Worm (Caenorhabditis elegans): ENCODE data around the gene dos-2.

The dos-2 gene

ce11 chrII:3986906-3987305 lies 10.9 kb downstream of the dos-2 start, which contains the start of gene K10G6.5:
Gene K10G6.5 (plus strand): TSS chrII:3987250.
- TF ChIP-seq unc-62 (GFP tag; optimal IDR thresholded peaks at IDR 0.05) (no peak), pqm-1 (tag; optimal IDR thresholded peaks at IDR 0.05) (no peak), fkh-10 (GFP tag; optimal IDR thresholded peaks at IDR 0.05) (no peak), elt-2 (tag; optimal IDR thresholded peaks at IDR 0.05) (peak; percentile 68)

ce11 chrII:3989627-3990367 lies 13.8 kb downstream of the dos-2 start, which contains the start of gene Y14H12A.2:
Gene Y14H12A.2 (minus strand): TSS chrII:3989677.
- TF ChIP-seq sea-2 (GFP tag; optimal IDR thresholded peaks at IDR 0.05) (no peak), tbx-2 (tag; optimal IDR thresholded peaks at IDR 0.05) (no peak), ztf-11 (tag; optimal IDR thresholded peaks at IDR 0.05) (no peak), fkh-2 (tag; optimal IDR thresholded peaks at IDR 0.05) (no peak), pqm-1 (tag; optimal IDR thresholded peaks at IDR 0.05) (peak; percentile 57), R02D3.7 (tag; optimal IDR thresholded peaks at IDR 0.05) (no peak), elt-2 (tag; optimal IDR thresholded peaks at IDR 0.05) (peak; percentile 90), ama-1 (optimal IDR thresholded peaks at IDR 0.05) (no peak), mml-1 (tag; optimal IDR thresholded peaks at IDR 0.05) (no peak), nhr-25 (tag; optimal IDR thresholded peaks at IDR 0.05) (no peak), nfya-1 (tag; optimal IDR thresholded peaks at IDR 0.05; ENCODE audit: insufficient read depth) (no peak), aly-2 (tag; optimal IDR thresholded peaks at IDR 0.05) (no peak), nhr-11 (tag; optimal IDR thresholded peaks at IDR 0.05) (no peak), nhr-23 (tag; optimal IDR thresholded peaks at IDR 0.05) (no peak), ceh-16 (tag; optimal IDR thresholded peaks at IDR 0.05) (no peak)

- TF ChIP-seq jun-1 (tag; optimal IDR thresholded peaks at IDR 0.05): no peak
- TF ChIP-seq ztf-4 (tag; optimal IDR thresholded peaks at IDR 0.05): no peak
- no peak for TF ChIP-seq aly-2 (tag; optimal IDR thresholded peaks at IDR 0.05)
- TF ChIP-seq elt-2 (tag; optimal IDR thresholded peaks at IDR 0.05): peak; percentile 85
- TF ChIP-seq nfya-1 (tag; optimal IDR thresholded peaks at IDR 0.05; ENCODE audit: insufficient read depth): no peak
- no peak for TF ChIP-seq fkh-10 (GFP tag; optimal IDR thresholded peaks at IDR 0.05)
- no peak for TF ChIP-seq nhr-67 (tag; optimal IDR thresholded peaks at IDR 0.05)
- TF ChIP-seq pqm-1 (tag; optimal IDR thresholded peaks at IDR 0.05): peak; percentile 46
- no peak for TF ChIP-seq ceh-9 (tag; optimal IDR thresholded peaks at IDR 0.05)
Measured at ce11 chrII:3990706-3991105, 14.7 kb downstream of the dos-2 start.

- TF ChIP-seq elt-2 (tag; optimal IDR thresholded peaks at IDR 0.05): peak; percentile 82
- TF ChIP-seq zag-1 (tag; optimal IDR thresholded peaks at IDR 0.05): no peak
- peak; percentile 22 for TF ChIP-seq pqm-1 (tag; optimal IDR thresholded peaks at IDR 0.05)
Measured at ce11 chrII:3992029-3992428, 16.0 kb downstream of the dos-2 start.

ce11 chrII:3992660-3993245 lies 16.7 kb downstream of the dos-2 start, which contains the start of gene Y14H12A.1:
Gene Y14H12A.1 (plus strand): TSS chrII:3993195.
- TF ChIP-seq pha-4 (tag; optimal IDR thresholded peaks at IDR 0.05) (peak; percentile 7), nhr-28 (tag; optimal IDR thresholded peaks at IDR 0.05) (no peak), fkh-10 (GFP tag; optimal IDR thresholded peaks at IDR 0.05) (no peak), pqm-1 (tag; optimal IDR thresholded peaks at IDR 0.05) (peak; percentile 24), elt-2 (tag; optimal IDR thresholded peaks at IDR 0.05) (peak; percentile 63)

- TF ChIP-seq nhr-25 (tag; optimal IDR thresholded peaks at IDR 0.05): no peak
- TF ChIP-seq pqm-1 (tag; optimal IDR thresholded peaks at IDR 0.05): peak; percentile 47
- peak; percentile 53 for TF ChIP-seq elt-2 (tag; optimal IDR thresholded peaks at IDR 0.05)
Measured at ce11 chrII:3996005-3996404, 20.0 kb downstream of the dos-2 start, which contains the start of gene clc-22. Gene clc-22 (minus strand): TSS chrII:3996075.

ce11 chrII:3999537-3999936 lies 23.5 kb downstream of the dos-2 start:
- TF ChIP-seq nhr-12 (tag; optimal IDR thresholded peaks at IDR 0.05) (no peak), lin-39 (tag; optimal IDR thresholded peaks at IDR 0.05) (peak; percentile 34), mml-1 (tag; optimal IDR thresholded peaks at IDR 0.05) (no peak), nhr-237 (tag; optimal IDR thresholded peaks at IDR 0.05) (no peak)

All from whole organism, L3 larva.